Worm (Caenorhabditis elegans): ENCODE data around the gene Y47D3B.3.

DNA sequence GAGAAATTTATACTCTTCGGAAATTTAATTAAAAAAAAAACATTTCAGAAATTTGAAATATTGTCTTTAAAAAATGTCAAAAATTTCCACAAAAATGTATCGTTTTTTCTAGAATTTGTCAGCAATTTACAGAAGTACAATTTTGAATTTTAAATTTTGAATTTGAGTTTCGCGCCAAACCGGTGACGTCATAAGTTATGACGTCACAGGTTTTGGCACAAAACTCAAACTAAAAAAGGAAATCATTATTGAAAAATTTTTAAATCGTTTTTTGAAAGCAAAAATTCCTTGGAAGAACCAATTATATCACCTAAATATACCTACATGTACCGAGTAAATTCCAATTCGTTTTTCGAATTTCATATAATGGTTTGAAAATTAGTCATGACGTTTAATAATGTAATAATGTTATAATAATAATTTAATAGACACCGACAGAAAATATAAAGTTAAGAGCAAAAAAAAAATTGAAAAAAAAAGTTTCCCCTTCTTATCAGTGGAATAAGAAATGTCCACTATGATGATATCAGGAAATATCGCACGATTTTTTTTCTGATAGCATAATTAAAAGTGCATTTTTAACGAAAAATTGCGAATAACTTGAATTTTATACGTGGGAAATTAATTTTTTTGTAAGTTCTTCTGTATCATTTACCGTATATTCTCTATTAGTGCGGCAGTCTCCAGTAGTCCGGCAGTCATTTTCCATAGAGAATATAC is 47.3 kb upstream of the Y47D3B.3 start:
- TF ChIP-seq lsy-2 (tag; optimal IDR thresholded peaks at IDR 0.05) (no peak), tbx-2 (tag; optimal IDR thresholded peaks at IDR 0.05) (no peak)

Measured in whole organism, L1 larva.